Fruit fly (Drosophila melanogaster): ENCODE data around the gene Rsf1.

Rsf1 gene

DNA sequence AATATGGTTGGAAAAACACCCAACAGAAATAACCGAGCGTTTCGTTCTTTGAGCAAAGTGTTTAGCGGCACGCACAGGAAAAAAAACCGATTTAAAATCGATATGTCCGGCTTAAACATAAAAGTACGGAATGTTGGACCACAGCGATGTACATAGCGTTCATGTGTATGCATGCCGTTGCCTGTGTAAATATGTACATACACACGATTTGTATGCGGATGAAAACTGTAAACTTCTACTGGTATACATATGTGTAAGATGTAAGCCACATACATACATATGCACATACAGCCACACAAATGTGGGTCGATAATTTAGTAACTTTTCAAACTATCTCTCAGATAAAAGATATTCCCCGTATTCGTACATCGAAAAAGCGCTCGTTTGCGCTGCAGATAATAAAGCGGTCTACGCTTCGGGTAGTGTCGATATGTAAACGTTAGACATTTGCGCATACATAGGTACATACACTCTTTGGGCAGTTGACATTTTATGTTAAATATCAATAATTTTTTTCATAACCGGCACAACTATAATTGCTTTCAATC is 13.6 kb downstream of the Rsf1 start (continued):
- no peak for TF ChIP-seq Fer3 (tag; optimal IDR thresholded peaks at IDR 0.05)
- no peak for TF ChIP-seq CG10565 (GFP tag; optimal IDR thresholded peaks at IDR 0.05)
- no peak for TF ChIP-seq CG42726 (GFP tag; IDR thresholded peaks at IDR 0.05; ENCODE audit: partially characterized antibody)
- TF ChIP-seq bbx (GFP tag; IDR thresholded peaks at IDR 0.05; ENCODE audit: partially characterized antibody): no peak
- no peak for TF ChIP-seq nom (GFP tag; optimal IDR thresholded peaks at IDR 0.05)
- TF ChIP-seq phol (tag; optimal IDR thresholded peaks at IDR 0.05): no peak
- TF ChIP-seq Dip2 (GFP tag; IDR thresholded peaks at IDR 0.05): no peak
- no peak for TF ChIP-seq ab (GFP tag; optimal IDR thresholded peaks at IDR 0.05)
- no peak for TF ChIP-seq gfzf (GFP tag; optimal IDR thresholded peaks at IDR 0.05)
- TF ChIP-seq dmrt99B (tag; optimal IDR thresholded peaks at IDR 0.05): no peak
- TF ChIP-seq gt (GFP tag; IDR thresholded peaks at IDR 0.05): no peak
- no peak for TF ChIP-seq CG6813 (GFP tag; optimal IDR thresholded peaks at IDR 0.05)
- no peak for TF ChIP-seq Drgx (GFP tag; IDR thresholded peaks at IDR 0.05)
- no peak for TF ChIP-seq Atf3 (GFP tag; optimal IDR thresholded peaks at IDR 0.05)
- TF ChIP-seq slp2 (GFP tag; optimal IDR thresholded peaks at IDR 0.05): no peak
- TF ChIP-seq Blimp-1 (GFP tag; optimal IDR thresholded peaks at IDR 0.05): no peak
- TF ChIP-seq bigmax (GFP tag; optimal IDR thresholded peaks at IDR 0.05): no peak
- no peak for TF ChIP-seq CG5245 (GFP tag; optimal IDR thresholded peaks at IDR 0.05)
- TF ChIP-seq CG17912 (GFP tag; optimal IDR thresholded peaks at IDR 0.05): peak; percentile 44
- no peak for TF ChIP-seq Oaz (GFP tag; IDR thresholded peaks at IDR 0.05)
- no peak for TF ChIP-seq CG32772 (GFP tag; IDR thresholded peaks at IDR 0.05)
- no peak for TF ChIP-seq Meics (GFP tag; optimal IDR thresholded peaks at IDR 0.05)
- TF ChIP-seq psq (GFP tag; optimal IDR thresholded peaks at IDR 0.05): no peak
- peak; percentile 11 for TF ChIP-seq CG6254 (GFP tag; optimal IDR thresholded peaks at IDR 0.05)
- no peak for TF ChIP-seq Rx (GFP tag; IDR thresholded peaks at IDR 0.05)
- no peak for TF ChIP-seq CG8359 (GFP tag; optimal IDR thresholded peaks at IDR 0.05; ENCODE audit: borderline replicate concordance)
- TF ChIP-seq Asciz (GFP tag; optimal IDR thresholded peaks at IDR 0.05): peak; percentile 1
- peak; percentile 80 for TF ChIP-seq onecut (GFP tag; IDR thresholded peaks at IDR 0.05)
- no peak for TF ChIP-seq Eip74EF (GFP tag; optimal IDR thresholded peaks at IDR 0.05)
- TF ChIP-seq chinmo (GFP tag; IDR thresholded peaks at IDR 0.05; ENCODE audit: partially characterized antibody): no peak
- TF ChIP-seq CG9609 (GFP tag; optimal IDR thresholded peaks at IDR 0.05): no peak
- TF ChIP-seq Spps (tag; optimal IDR thresholded peaks at IDR 0.05): peak; percentile 2
- TF ChIP-seq CG3281 (GFP tag; optimal IDR thresholded peaks at IDR 0.05): peak; percentile 45
- TF ChIP-seq CG1792 (GFP tag; optimal IDR thresholded peaks at IDR 0.05): no peak
- no peak for TF ChIP-seq CG7963 (GFP tag; IDR thresholded peaks at IDR 0.05; ENCODE audit: partially characterized antibody)
- peak; percentile 40 for TF ChIP-seq CG1529 (GFP tag; optimal IDR thresholded peaks at IDR 0.05)
- TF ChIP-seq CG4282 (GFP tag; optimal IDR thresholded peaks at IDR 0.05): no peak
- TF ChIP-seq Poxn (GFP tag; IDR thresholded peaks at IDR 0.05): no peak
- TF ChIP-seq tio (GFP tag; optimal IDR thresholded peaks at IDR 0.05): no peak
- no peak for TF ChIP-seq luna (GFP tag; optimal IDR thresholded peaks at IDR 0.05)
- TF ChIP-seq Hey (tag; optimal IDR thresholded peaks at IDR 0.05): no peak
- TF ChIP-seq MBD-R2 (GFP tag; IDR thresholded peaks at IDR 0.05): no peak
- TF ChIP-seq CG5953 (GFP tag; IDR thresholded peaks at IDR 0.05): no peak
- no peak for TF ChIP-seq dan (GFP tag; IDR thresholded peaks at IDR 0.05)
- TF ChIP-seq cas (GFP tag; IDR thresholded peaks at IDR 0.05): no peak
- TF ChIP-seq B-H2 (GFP tag; optimal IDR thresholded peaks at IDR 0.05): peak; percentile 31
- no peak for TF ChIP-seq Lim3 (GFP tag; IDR thresholded peaks at IDR 0.05)
- peak; percentile 26 for TF ChIP-seq CG8089 (GFP tag; optimal IDR thresholded peaks at IDR 0.05)
- TF ChIP-seq Fer1 (GFP tag; optimal IDR thresholded peaks at IDR 0.05): peak; percentile 49
- no peak for TF ChIP-seq gcm (GFP tag; optimal IDR thresholded peaks at IDR 0.05)

Measured in whole organism, embryonic.